Worm (Caenorhabditis elegans): ENCODE measurements around the gene imph-1.

The imph-1 gene

DNA sequence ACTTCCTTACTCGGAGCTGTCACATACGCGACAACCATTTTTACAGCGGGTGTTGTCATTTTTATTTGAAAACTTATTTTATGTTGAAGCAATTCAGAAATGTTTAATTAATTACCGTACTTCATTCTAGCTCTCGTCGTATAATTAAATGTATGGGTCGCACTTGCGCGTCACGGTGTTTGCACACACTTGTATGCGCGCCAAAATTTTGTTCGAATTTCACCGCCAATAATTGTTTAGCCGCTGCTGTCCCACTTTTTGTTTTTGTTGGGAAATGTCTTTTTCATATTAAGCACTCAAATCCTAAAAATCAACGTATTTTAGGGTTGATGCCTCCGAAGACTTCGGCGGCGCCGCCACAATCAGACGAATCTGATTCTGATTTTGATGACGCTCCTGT lies 33.8 kb downstream of the imph-1 start, which contains the start of the genes F35G12.7 and smc-4:
Gene F35G12.7, minus strand, starts transcription at position 154 of the 400 bp plus-strand sequence.
Gene smc-4, plus strand, starts transcription at position 325 of the 400 bp plus-strand sequence.
- TF ChIP-seq ces-1 (GFP tag; optimal IDR thresholded peaks at IDR 0.05): peak; percentile 91
- no peak for TF ChIP-seq zip-8 (tag; optimal IDR thresholded peaks at IDR 0.05)
- peak; percentile 48 for TF ChIP-seq pha-4 (tag; optimal IDR thresholded peaks at IDR 0.05)
- peak; percentile 19 for TF ChIP-seq lin-13 (tag; optimal IDR thresholded peaks at IDR 0.05)
- TF ChIP-seq nhr-12 (tag; optimal IDR thresholded peaks at IDR 0.05): no peak
- TF ChIP-seq ham-2 (GFP tag; optimal IDR thresholded peaks at IDR 0.05): peak; percentile 28
- peak; percentile 40 for TF ChIP-seq ceh-43 (GFP tag; optimal IDR thresholded peaks at IDR 0.05)
- peak; percentile 92 for TF ChIP-seq lsy-2 (tag; optimal IDR thresholded peaks at IDR 0.05)
- TF ChIP-seq tbx-8 (GFP tag; optimal IDR thresholded peaks at IDR 0.05): no peak

DNA sequence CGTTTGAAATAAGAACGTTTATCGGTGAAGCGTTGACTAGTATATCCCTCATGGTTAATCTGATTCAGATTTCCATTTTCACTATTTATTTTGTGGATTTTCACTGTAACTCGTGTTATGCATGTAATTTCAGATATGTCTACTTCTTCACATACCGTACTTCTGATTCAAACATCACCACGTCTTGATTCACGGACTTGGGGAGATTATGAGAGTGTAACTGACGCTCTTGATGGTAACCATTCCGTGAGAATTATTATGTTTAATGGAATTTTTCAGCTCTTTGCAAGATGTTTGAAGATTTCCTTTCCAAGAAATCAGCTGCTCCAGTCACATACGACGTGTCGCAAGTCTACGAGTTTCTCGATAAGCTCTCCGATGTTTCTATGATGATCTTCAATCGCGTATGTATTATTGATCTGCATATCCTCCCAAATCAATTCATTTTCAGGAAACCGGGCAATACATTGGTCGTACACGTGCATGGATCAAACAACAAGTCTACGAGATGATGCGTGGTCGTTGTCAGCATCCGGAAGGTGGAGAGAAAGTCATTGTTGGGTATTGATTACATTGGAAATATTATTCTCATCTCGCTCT lies 39.8 kb downstream of the imph-1 start, which contains the start of gene erh-2:
Gene erh-2, plus strand, starts transcription at position 134 of the 600 bp plus-strand sequence.
- no peak for TF ChIP-seq sem-2 (GFP tag; optimal IDR thresholded peaks at IDR 0.05)
- TF ChIP-seq cnd-1 (tag; optimal IDR thresholded peaks at IDR 0.05): no peak
- TF ChIP-seq nhr-12 (tag; optimal IDR thresholded peaks at IDR 0.05): no peak
- TF ChIP-seq nhr-76 (tag; optimal IDR thresholded peaks at IDR 0.05): no peak
- no peak for TF ChIP-seq nhr-237 (tag; optimal IDR thresholded peaks at IDR 0.05)
- TF ChIP-seq elt-3 (tag; optimal IDR thresholded peaks at IDR 0.05): no peak
- no peak for TF ChIP-seq hlh-1 (tag; optimal IDR thresholded peaks at IDR 0.05)
- TF ChIP-seq lin-13 (tag; optimal IDR thresholded peaks at IDR 0.05): no peak
- TF ChIP-seq mab-5 (tag; optimal IDR thresholded peaks at IDR 0.05): no peak
- no peak for TF ChIP-seq unc-39 (tag; optimal IDR thresholded peaks at IDR 0.05)
- TF ChIP-seq elt-1 (tag; optimal IDR thresholded peaks at IDR 0.05; ENCODE audit: borderline replicate concordance, insufficient read depth): no peak

- TF ChIP-seq unc-39 (tag; optimal IDR thresholded peaks at IDR 0.05): no peak
- TF ChIP-seq elt-3 (tag; optimal IDR thresholded peaks at IDR 0.05): no peak
- no peak for TF ChIP-seq ceh-39 (tag; optimal IDR thresholded peaks at IDR 0.05)
- TF ChIP-seq unc-62 (GFP tag; optimal IDR thresholded peaks at IDR 0.05): no peak
- TF ChIP-seq lin-13 (tag; optimal IDR thresholded peaks at IDR 0.05): no peak
- TF ChIP-seq unc-120 (tag; optimal IDR thresholded peaks at IDR 0.05; ENCODE audit: poor library complexity, severe bottlenecking): no peak
- TF ChIP-seq sptf-1 (tag; optimal IDR thresholded peaks at IDR 0.05): no peak
- TF ChIP-seq mls-2 (tag; optimal IDR thresholded peaks at IDR 0.05): no peak
- TF ChIP-seq mab-5 (tag; optimal IDR thresholded peaks at IDR 0.05): no peak
- TF ChIP-seq ztf-11 (tag; optimal IDR thresholded peaks at IDR 0.05): no peak
- TF ChIP-seq ceh-43 (GFP tag; optimal IDR thresholded peaks at IDR 0.05): no peak
- no peak for TF ChIP-seq nhr-12 (tag; optimal IDR thresholded peaks at IDR 0.05)
Measured at ce11 chrIII:4594324-4594723, 40.9 kb downstream of the imph-1 start, which contains the start of gene apc-11. apc-11 (minus strand) TSS chrIII:4594424.

DNA sequence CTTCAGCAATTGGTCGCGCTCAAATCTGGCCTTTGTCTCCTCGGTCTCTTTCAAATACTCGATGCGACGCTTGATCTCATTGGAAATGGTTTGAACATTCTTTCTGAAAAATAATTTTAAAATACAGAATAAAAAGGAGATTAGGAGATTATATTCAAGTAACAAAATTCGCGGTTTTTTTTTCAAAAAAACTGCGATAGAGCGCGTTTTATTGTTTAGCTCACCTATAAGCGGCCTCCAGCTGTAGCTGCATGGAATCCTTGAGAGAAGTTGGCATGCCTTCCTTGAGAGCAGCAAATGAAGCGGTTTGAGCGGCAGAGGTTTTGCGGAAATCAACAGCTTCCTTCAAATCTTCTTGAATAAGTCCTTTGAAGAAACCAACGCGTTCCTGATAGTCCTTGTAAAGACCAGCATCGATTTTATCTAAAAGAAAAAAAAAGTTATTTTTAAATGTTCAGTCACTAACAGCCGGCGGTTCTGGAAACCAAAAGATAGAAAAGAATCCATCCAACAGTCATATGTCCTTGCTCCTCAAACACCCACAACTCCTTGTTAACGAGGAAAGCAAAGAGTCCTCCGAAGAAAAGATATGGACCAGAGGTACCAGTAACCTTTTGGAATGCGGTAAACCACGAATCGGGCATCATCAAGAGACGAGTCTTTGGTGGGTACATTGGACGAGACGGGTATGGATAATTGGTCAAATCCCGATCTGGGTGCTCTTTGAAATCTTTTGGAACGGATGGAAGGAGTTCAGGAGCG lies 41.5 kb downstream of the imph-1 start:
- TF ChIP-seq blmp-1 (tag; optimal IDR thresholded peaks at IDR 0.05): no peak
- TF ChIP-seq mls-2 (tag; optimal IDR thresholded peaks at IDR 0.05): no peak
- no peak for TF ChIP-seq elt-3 (tag; optimal IDR thresholded peaks at IDR 0.05)
- no peak for TF ChIP-seq mep-1 (tag; optimal IDR thresholded peaks at IDR 0.05)
- TF ChIP-seq nhr-28 (tag; optimal IDR thresholded peaks at IDR 0.05): no peak
- no peak for TF ChIP-seq mab-5 (tag; optimal IDR thresholded peaks at IDR 0.05)
- TF ChIP-seq tbx-8 (GFP tag; optimal IDR thresholded peaks at IDR 0.05): no peak
- no peak for TF ChIP-seq sptf-1 (tag; optimal IDR thresholded peaks at IDR 0.05)
- no peak for TF ChIP-seq ceh-43 (GFP tag; optimal IDR thresholded peaks at IDR 0.05)
- no peak for TF ChIP-seq lin-13 (tag; optimal IDR thresholded peaks at IDR 0.05)
- TF ChIP-seq drap-1 (GFP tag; optimal IDR thresholded peaks at IDR 0.05): no peak
- TF ChIP-seq lsy-2 (tag; optimal IDR thresholded peaks at IDR 0.05): no peak
- no peak for TF ChIP-seq nhr-12 (tag; optimal IDR thresholded peaks at IDR 0.05)
- no peak for TF ChIP-seq snpc-4 (tag; optimal IDR thresholded peaks at IDR 0.05)
- TF ChIP-seq sem-2 (GFP tag; optimal IDR thresholded peaks at IDR 0.05): no peak
- TF ChIP-seq nhr-2 (tag; optimal IDR thresholded peaks at IDR 0.05): no peak
- no peak for TF ChIP-seq elt-1 (tag; optimal IDR thresholded peaks at IDR 0.05; ENCODE audit: borderline replicate concordance, insufficient read depth)
- no peak for TF ChIP-seq lin-32 (GFP tag; optimal IDR thresholded peaks at IDR 0.05)

Measured in whole organism, mixed stage, embryonic.